Worm (Caenorhabditis elegans) whole organism, early embryonic: ENCODE data around the gene hot-1.

Experiments
- B0310.2 ChIP-seq: sonication (generic microtip); optimal IDR thresholded peaks from 2 replicates; lab custom pipeline; 2016; ENCODE audit warnings: mild to moderate bottlenecking, missing genetic modification characterization, missing compliant biosample characterization
- F13C5.2 ChIP-seq: sonication (generic microtip); optimal IDR thresholded peaks from 2 replicates; lab custom pipeline; 2017; ENCODE audit warnings: mild to moderate bottlenecking, missing genetic modification characterization, inconsistent platforms, missing compliant biosample characterization
- aly-1 ChIP-seq: sonication (generic microtip); optimal IDR thresholded peaks from 2 replicates; lab custom pipeline; 2016; ENCODE audit warnings: missing genetic modification characterization, missing compliant biosample characterization
- ama-1 ChIP-seq: fragments of 150-350 bp; optimal IDR thresholded peaks from 2 replicates; lab custom pipeline; 2014
- ceh-13 ChIP-seq: fragments of 200-800 bp; sonication (Bioruptor generic); optimal IDR thresholded peaks from 2 replicates; lab custom pipeline; 2018; ENCODE audit warnings: mild to moderate bottlenecking, missing genetic modification characterization, missing compliant biosample characterization
- ceh-36 ChIP-seq: sonication (generic microtip); optimal IDR thresholded peaks from 2 replicates; lab custom pipeline; 2016; ENCODE audit warnings: missing genetic modification characterization, inconsistent platforms, missing compliant biosample characterization
- ets-7 ChIP-seq: sonication (generic microtip); optimal IDR thresholded peaks from 2 replicates; lab custom pipeline; 2016; ENCODE audit warnings: missing genotype, missing genetic modification characterization, missing compliant biosample characterization
- flt-1 ChIP-seq: fragments of 200-800 bp; sonication (Bioruptor generic); IDR thresholded peaks from 2 replicates; pipeline ENCODE4 v1.3.6; 2022; ENCODE audit warnings: missing genetic modification characterization, missing compliant biosample characterization
- hmbx-1 ChIP-seq: sonication (generic microtip); optimal IDR thresholded peaks from 2 replicates; lab custom pipeline; 2016; ENCODE audit warnings: mild to moderate bottlenecking, missing genetic modification characterization, missing compliant biosample characterization
- hmg-4 ChIP-seq: fragments of 200-800 bp; sonication (Bioruptor generic); optimal IDR thresholded peaks from 2 replicates; lab custom pipeline; 2018; ENCODE audit warnings: mild to moderate bottlenecking, missing genetic modification characterization, missing compliant biosample characterization
- hnd-1 ChIP-seq: sonication (generic microtip); optimal IDR thresholded peaks from 2 replicates; lab custom pipeline; 2016; ENCODE audit warnings: missing genetic modification characterization, missing compliant biosample characterization
- pes-1 ChIP-seq: fragments of 200-800 bp; sonication (Bioruptor generic); IDR thresholded peaks from 2 replicates; pipeline ENCODE4 v1.3.6; 2022; ENCODE audit warnings: missing genetic modification reagents, missing genetic modification characterization, missing compliant biosample characterization
- scrt-1 ChIP-seq: fragments of 200-800 bp; sonication (Bioruptor generic); IDR thresholded peaks from 2 replicates; pipeline ENCODE4 v1.3.6; 2022; ENCODE audit warnings: missing genetic modification characterization, missing compliant biosample characterization
- sea-1 ChIP-seq: fragments of 200-800 bp; sonication (Bioruptor generic); conservative IDR thresholded peaks from 2 replicates; pipeline ENCODE4 v1.3.6; 2022; ENCODE audit warnings: missing genetic modification characterization, missing compliant biosample characterization
- tbx-11 ChIP-seq: fragments of 200-800 bp; sonication (Bioruptor generic); IDR thresholded peaks from 2 replicates; pipeline ENCODE4 v1.3.6; 2022; ENCODE audit warnings: missing genetic modification characterization, missing compliant biosample characterization
- tbx-37 ChIP-seq: fragments of 200-800 bp; sonication (Bioruptor generic); conservative IDR thresholded peaks from 2 replicates; pipeline ENCODE4 v1.3.6; 2022; ENCODE audit warnings: missing genetic modification reagents, missing genetic modification characterization, missing compliant biosample characterization
- tra-4 ChIP-seq: sonication (generic microtip); optimal IDR thresholded peaks from 2 replicates; lab custom pipeline; 2017; ENCODE audit warnings: missing genetic modification characterization, missing compliant biosample characterization

The hot-1 gene

DNA sequence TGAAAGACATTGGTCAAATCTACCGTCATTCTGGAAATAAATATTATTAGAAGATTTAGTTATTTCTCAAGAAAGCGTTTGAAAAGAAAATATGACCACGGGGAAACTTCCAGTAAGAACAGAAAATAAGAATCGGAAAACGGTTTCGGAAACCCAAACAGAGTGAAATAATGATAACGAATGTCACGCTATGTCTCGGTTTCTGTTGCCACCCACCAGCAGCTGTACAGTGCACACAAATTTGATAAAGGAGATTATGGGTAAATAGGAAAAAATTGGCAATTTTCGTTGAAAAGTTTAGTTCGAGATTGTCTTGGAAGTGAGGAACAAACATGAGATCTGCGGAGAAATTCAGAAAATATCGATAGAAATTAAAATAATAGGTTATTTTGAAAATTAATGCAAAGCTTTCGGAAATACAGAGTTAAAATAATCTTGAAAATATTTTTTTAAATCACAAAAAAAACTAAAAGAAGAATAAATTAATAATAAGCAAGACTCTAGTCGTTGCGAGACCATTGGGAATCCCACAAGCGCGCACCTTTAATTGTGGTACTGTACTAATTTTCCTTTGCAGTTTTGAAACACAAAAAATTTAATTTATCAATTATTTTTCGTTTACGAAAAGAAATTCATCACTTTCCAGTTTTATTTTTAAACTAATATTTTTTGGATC lies 23.8 kb upstream of the hot-1 start, which contains the start of gene pes-9:
TSS of gene pes-9 (minus strand) at position 30 of the 676 bp plus-strand sequence.
- no peak for TF ChIP-seq ceh-13 (GFP tag; lab: Kevin White, UChicago)
- no peak for TF ChIP-seq pes-1 (GFP tag; lab: Robert Waterston, UW)
- no peak for TF ChIP-seq B0310.2
- TF ChIP-seq hmg-4 (GFP tag; lab: Kevin White, UChicago) = no peak
- no peak for TF ChIP-seq scrt-1 (GFP tag; lab: Robert Waterston, UW)
- TF ChIP-seq tbx-11 = no peak
- no peak for TF ChIP-seq ceh-36
- no peak for TF ChIP-seq F13C5.2 (tag; lab: Kevin White, UChicago)

DNA sequence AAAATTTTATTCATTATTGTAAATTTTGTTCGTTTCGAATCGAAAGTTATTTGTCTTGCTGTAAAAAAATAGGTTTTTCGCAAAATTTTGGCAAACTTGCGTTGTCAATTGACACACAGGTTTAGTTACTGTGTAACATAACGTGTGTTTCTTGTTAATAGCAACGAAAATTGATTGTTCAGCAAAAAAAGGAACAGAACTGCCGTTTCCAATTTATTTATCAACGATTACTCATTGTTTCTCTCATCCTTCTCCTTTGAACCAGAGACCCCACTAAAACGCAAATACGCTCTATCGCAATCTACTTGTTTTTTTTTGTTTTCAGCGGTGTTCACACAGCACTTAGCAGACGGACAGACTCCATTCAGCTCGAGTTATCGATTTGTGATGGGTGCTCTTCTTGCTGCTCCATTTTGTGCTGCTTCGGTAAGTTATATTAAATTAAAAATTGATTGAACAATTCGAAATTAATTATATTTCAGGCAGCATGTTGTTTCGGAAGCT lies 23.2 kb upstream of the hot-1 start, which contains the start of gene R11H6.2:
TSS of gene R11H6.2 (plus strand) at position 326 of the 504 bp plus-strand sequence.
- no peak for TF ChIP-seq hmg-4 (GFP tag; lab: Kevin White, UChicago)
- TF ChIP-seq flt-1 (GFP tag; lab: Robert Waterston, UW) = no peak

DNA sequence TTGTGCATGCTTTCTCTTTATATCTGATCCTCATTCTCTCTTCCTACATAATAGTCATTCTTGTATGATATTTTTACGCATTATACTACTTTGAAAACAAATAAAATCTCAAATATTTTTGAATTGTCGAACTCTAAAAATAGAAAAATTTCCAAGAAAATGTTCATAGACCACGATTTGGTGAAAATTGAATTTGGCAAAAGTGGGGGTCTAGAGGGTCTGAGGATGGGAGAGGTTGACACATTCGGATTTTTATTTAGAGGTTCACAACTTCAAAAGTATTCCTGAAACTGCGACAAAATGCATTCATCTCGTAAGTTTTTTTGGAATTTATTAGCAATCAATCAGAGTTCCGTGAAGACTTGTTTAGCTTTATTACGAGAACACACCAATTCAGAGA lies 21.0 kb upstream of the hot-1 start, which contains the start of gene glb-22:
TSS of gene glb-22 (plus strand) at position 301 of the 400 bp plus-strand sequence.
- no peak for TF ChIP-seq ceh-36
- TF ChIP-seq ama-1 = no peak
- no peak for TF ChIP-seq hmg-4 (GFP tag; lab: Kevin White, UChicago)
- no peak for TF ChIP-seq pes-1 (GFP tag; lab: Robert Waterston, UW)
- TF ChIP-seq ceh-13 (GFP tag; lab: Kevin White, UChicago) = no peak
- no peak for TF ChIP-seq ets-7 (tag; lab: Kevin White, UChicago)
- no peak for TF ChIP-seq F13C5.2 (tag; lab: Kevin White, UChicago)
- no peak for TF ChIP-seq tbx-11
- TF ChIP-seq tbx-37 (GFP tag; lab: Robert Waterston, UW) = no peak
- no peak for TF ChIP-seq scrt-1 (GFP tag; lab: Robert Waterston, UW)
- no peak for TF ChIP-seq hnd-1
- no peak for TF ChIP-seq sea-1
- TF ChIP-seq aly-1 (tag; lab: Kevin White, UChicago) = no peak

- TF ChIP-seq F13C5.2 (tag; lab: Kevin White, UChicago) (no peak), aly-1 (tag; lab: Kevin White, UChicago) (no peak), pes-1 (GFP tag; lab: Robert Waterston, UW) (no peak), ama-1 (no peak), B0310.2 (no peak), ceh-36 (no peak), hmbx-1 (tag; lab: Kevin White, UChicago) (no peak), hmg-4 (GFP tag; lab: Kevin White, UChicago) (no peak)
These were observed 17.2 kb upstream of the hot-1 start for ce11 chrV:14603755-14604154.

ce11 chrV:14609643-14610042 lies 11.3 kb upstream of the hot-1 start, which contains the start of gene R11H6.4:
R11H6.4 (plus strand) TSS chrV:14609943.
- no peak for TF ChIP-seq scrt-1 (GFP tag; lab: Robert Waterston, UW)
- TF ChIP-seq tbx-37 (GFP tag; lab: Robert Waterston, UW) = no peak
- TF ChIP-seq tbx-11 = no peak
- no peak for TF ChIP-seq F13C5.2 (tag; lab: Kevin White, UChicago)
- no peak for TF ChIP-seq tra-4 (tag; lab: Kevin White, UChicago)
- TF ChIP-seq pes-1 (GFP tag; lab: Robert Waterston, UW) = no peak
- no peak for TF ChIP-seq hnd-1
- no peak for TF ChIP-seq ceh-13 (GFP tag; lab: Kevin White, UChicago)
- no peak for TF ChIP-seq hmbx-1 (tag; lab: Kevin White, UChicago)
- no peak for TF ChIP-seq ceh-36
- no peak for TF ChIP-seq ets-7 (tag; lab: Kevin White, UChicago)
- no peak for TF ChIP-seq B0310.2
- TF ChIP-seq aly-1 (tag; lab: Kevin White, UChicago) = no peak
- no peak for TF ChIP-seq flt-1 (GFP tag; lab: Robert Waterston, UW)
- no peak for TF ChIP-seq sea-1
- TF ChIP-seq ama-1 = no peak

- TF ChIP-seq B0310.2 = no peak
- no peak for TF ChIP-seq tra-4 (tag; lab: Kevin White, UChicago)
- no peak for TF ChIP-seq pes-1 (GFP tag; lab: Robert Waterston, UW)
- no peak for TF ChIP-seq ceh-36
- TF ChIP-seq aly-1 (tag; lab: Kevin White, UChicago) = no peak
- no peak for TF ChIP-seq scrt-1 (GFP tag; lab: Robert Waterston, UW)
- TF ChIP-seq F13C5.2 (tag; lab: Kevin White, UChicago) = no peak
- no peak for TF ChIP-seq ets-7 (tag; lab: Kevin White, UChicago)
- TF ChIP-seq sea-1 = no peak
- no peak for TF ChIP-seq hmg-4 (GFP tag; lab: Kevin White, UChicago)
- TF ChIP-seq hmbx-1 (tag; lab: Kevin White, UChicago) = no peak
- no peak for TF ChIP-seq tbx-11
- TF ChIP-seq flt-1 (GFP tag; lab: Robert Waterston, UW) = no peak
- no peak for TF ChIP-seq ama-1
- TF ChIP-seq hnd-1 = no peak
- no peak for TF ChIP-seq ceh-13 (GFP tag; lab: Kevin White, UChicago)
These were observed 10.2 kb upstream of the hot-1 start for ce11 chrV:14610781-14611180.

ce11 chrV:14612168-14612567 lies 8.8 kb upstream of the hot-1 start, which contains the start of the genes R11H6.5 and ccnk-1:
R11H6.5 (minus strand) TSS chrV:14612222.
ccnk-1 (plus strand) TSS chrV:14612548.
- TF ChIP-seq ets-7 (tag; lab: Kevin White, UChicago) (no peak), pes-1 (GFP tag; lab: Robert Waterston, UW) (no peak), ceh-13 (GFP tag; lab: Kevin White, UChicago) (no peak), tbx-37 (GFP tag; lab: Robert Waterston, UW) (no peak), sea-1 (no peak), B0310.2 (no peak), flt-1 (GFP tag; lab: Robert Waterston, UW) (no peak), F13C5.2 (tag; lab: Kevin White, UChicago) (no peak), aly-1 (tag; lab: Kevin White, UChicago) (no peak), hnd-1 (no peak), ama-1 (no peak), hmbx-1 (tag; lab: Kevin White, UChicago) (no peak), tra-4 (tag; lab: Kevin White, UChicago) (no peak), hmg-4 (GFP tag; lab: Kevin White, UChicago) (no peak), ceh-36 (no peak), tbx-11 (no peak), scrt-1 (GFP tag; lab: Robert Waterston, UW) (no peak)
